Worm (Caenorhabditis elegans): ENCODE measurements around the gene R04B3.3.

DNA sequence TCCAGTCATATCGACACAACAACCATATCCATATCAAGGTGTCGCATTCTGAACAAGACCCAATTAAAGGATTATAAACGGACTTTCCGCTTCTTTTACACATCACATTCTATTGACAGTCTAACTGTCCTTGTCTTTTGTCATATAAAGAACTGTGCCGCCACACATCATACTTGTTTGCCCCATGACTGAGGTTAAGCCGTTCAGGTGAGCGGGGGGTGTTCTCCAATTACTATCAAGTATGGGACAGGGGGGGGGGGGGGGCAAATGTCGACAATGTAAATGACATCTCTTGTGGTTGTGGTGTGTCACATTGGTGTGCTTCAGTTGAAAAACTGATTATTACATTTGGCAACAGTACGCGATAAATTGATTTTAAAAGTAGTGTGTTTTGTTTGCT is 42.0 kb downstream of the R04B3.3 start:
- TF ChIP-seq lsy-2 (tag; optimal IDR thresholded peaks at IDR 0.05) (no peak), lin-39 (tag; optimal IDR thresholded peaks at IDR 0.05) (no peak), mdl-1 (tag; optimal IDR thresholded peaks at IDR 0.05) (no peak), mab-5 (tag; optimal IDR thresholded peaks at IDR 0.05) (no peak), lin-11 (tag; optimal IDR thresholded peaks at IDR 0.05) (no peak), blmp-1 (tag; optimal IDR thresholded peaks at IDR 0.05; ENCODE audit: insufficient read depth) (no peak), unc-62 (GFP tag; optimal IDR thresholded peaks at IDR 0.05) (no peak), nhr-237 (tag; optimal IDR thresholded peaks at IDR 0.05) (no peak)

All from whole organism, L2 larva.